Fruit fly (Drosophila melanogaster): ENCODE measurements around the gene Drsl1.

Drsl1 gene

dm6 chr3L:3334784-3335183 lies 804 bp downstream of the Drsl1 start, which contains the start of gene CG14969:
Gene CG14969 (minus strand): TSS chr3L:3334978.
- TF ChIP-seq Ets98B (GFP tag; IDR thresholded peaks at IDR 0.05) (no peak), rn (GFP tag; IDR thresholded peaks at IDR 0.05) (no peak), fd96Ca (GFP tag; IDR thresholded peaks at IDR 0.05) (no peak), CG14655 (GFP tag; optimal IDR thresholded peaks at IDR 0.05) (no peak), CG17806 (tag; optimal IDR thresholded peaks at IDR 0.05) (no peak), CG12605 (GFP tag; IDR thresholded peaks at IDR 0.05) (no peak), CG13204 (GFP tag; optimal IDR thresholded peaks at IDR 0.05) (no peak)

dm6 chr3L:3329763-3330162 lies 5.8 kb downstream of the Drsl1 start, which contains the start of gene CG14961:
Gene CG14961 (plus strand): TSS chr3L:3330063.
- TF ChIP-seq CG8301 (tag; optimal IDR thresholded peaks at IDR 0.05): no peak
- TF ChIP-seq rn (GFP tag; IDR thresholded peaks at IDR 0.05): no peak
- no peak for TF ChIP-seq CG13204 (GFP tag; optimal IDR thresholded peaks at IDR 0.05)
- TF ChIP-seq CG12605 (GFP tag; IDR thresholded peaks at IDR 0.05): no peak
- TF ChIP-seq CG32121 (GFP tag; IDR thresholded peaks at IDR 0.05): no peak
- no peak for TF ChIP-seq EcR (GFP tag; optimal IDR thresholded peaks at IDR 0.05)
- no peak for TF ChIP-seq Pif1A (GFP tag; optimal IDR thresholded peaks at IDR 0.05)
- TF ChIP-seq Pif1B (GFP tag; optimal IDR thresholded peaks at IDR 0.05): no peak
- no peak for TF ChIP-seq CG34367 (tag; optimal IDR thresholded peaks at IDR 0.05)
- TF ChIP-seq CG4496 (GFP tag; IDR thresholded peaks at IDR 0.05): no peak
- TF ChIP-seq Ets98B (GFP tag; IDR thresholded peaks at IDR 0.05): no peak
- no peak for TF ChIP-seq fd96Ca (GFP tag; IDR thresholded peaks at IDR 0.05)
- TF ChIP-seq D1 (tag; optimal IDR thresholded peaks at IDR 0.05): no peak
- TF ChIP-seq CG10348 (GFP tag; IDR thresholded peaks at IDR 0.05): no peak
- TF ChIP-seq CG14655 (GFP tag; optimal IDR thresholded peaks at IDR 0.05): no peak
- TF ChIP-seq CG9948 (tag; optimal IDR thresholded peaks at IDR 0.05): no peak
- TF ChIP-seq gl (tag; optimal IDR thresholded peaks at IDR 0.05): no peak

dm6 chr3L:3328771-3329170 lies 6.8 kb downstream of the Drsl1 start, which contains the start of gene Strip:
Gene Strip (minus strand): TSS chr3L:3328871.
- TF ChIP-seq fd96Ca (GFP tag; IDR thresholded peaks at IDR 0.05) (no peak), CG17806 (tag; optimal IDR thresholded peaks at IDR 0.05) (no peak), Pif1B (GFP tag; optimal IDR thresholded peaks at IDR 0.05) (no peak), CG13204 (GFP tag; optimal IDR thresholded peaks at IDR 0.05) (no peak), CG32121 (GFP tag; IDR thresholded peaks at IDR 0.05) (no peak), gl (tag; optimal IDR thresholded peaks at IDR 0.05) (no peak), CG8301 (tag; optimal IDR thresholded peaks at IDR 0.05) (no peak), EcR (GFP tag; optimal IDR thresholded peaks at IDR 0.05) (no peak), CG8159 (tag; optimal IDR thresholded peaks at IDR 0.05) (no peak), CG9948 (tag; optimal IDR thresholded peaks at IDR 0.05) (no peak), CG15710 (tag; optimal IDR thresholded peaks at IDR 0.05) (no peak), Pif1A (GFP tag; optimal IDR thresholded peaks at IDR 0.05) (no peak), D1 (tag; optimal IDR thresholded peaks at IDR 0.05) (no peak), CG34367 (tag; optimal IDR thresholded peaks at IDR 0.05) (no peak), Snoo (tag; optimal IDR thresholded peaks at IDR 0.05) (no peak), Ets98B (GFP tag; IDR thresholded peaks at IDR 0.05) (no peak), CG14655 (GFP tag; optimal IDR thresholded peaks at IDR 0.05) (no peak), CG12605 (GFP tag; IDR thresholded peaks at IDR 0.05) (no peak), CG10348 (GFP tag; IDR thresholded peaks at IDR 0.05) (no peak)

- TF ChIP-seq Ets98B (GFP tag; IDR thresholded peaks at IDR 0.05) (peak; percentile 38; the same call in 1 of the 2 replicates), Snoo (tag; optimal IDR thresholded peaks at IDR 0.05) (peak; percentile 4), Pif1B (GFP tag; optimal IDR thresholded peaks at IDR 0.05) (peak; percentile 17), CG32121 (GFP tag; IDR thresholded peaks at IDR 0.05) (no peak), Pif1A (GFP tag; optimal IDR thresholded peaks at IDR 0.05) (peak; percentile 40), CG34367 (tag; optimal IDR thresholded peaks at IDR 0.05) (peak; percentile 40), CG14655 (GFP tag; optimal IDR thresholded peaks at IDR 0.05) (no peak), CG8159 (tag; optimal IDR thresholded peaks at IDR 0.05) (no peak), rn (GFP tag; IDR thresholded peaks at IDR 0.05) (no peak), fd96Ca (GFP tag; IDR thresholded peaks at IDR 0.05) (no peak), CG8301 (tag; optimal IDR thresholded peaks at IDR 0.05) (peak; percentile 24), CG10348 (GFP tag; IDR thresholded peaks at IDR 0.05) (no peak), CG9948 (tag; optimal IDR thresholded peaks at IDR 0.05) (no peak), D1 (tag; optimal IDR thresholded peaks at IDR 0.05) (no peak), CG12605 (GFP tag; IDR thresholded peaks at IDR 0.05) (no peak; the same call in 1 of the 2 replicates), CG4496 (GFP tag; IDR thresholded peaks at IDR 0.05) (peak; percentile 48; the same call in 2 of the 3 replicates), CG13204 (GFP tag; optimal IDR thresholded peaks at IDR 0.05) (no peak), EcR (GFP tag; optimal IDR thresholded peaks at IDR 0.05) (no peak), gl (tag; optimal IDR thresholded peaks at IDR 0.05) (peak; percentile 67), CG17806 (tag; optimal IDR thresholded peaks at IDR 0.05) (no peak), CG15710 (tag; optimal IDR thresholded peaks at IDR 0.05) (no peak)
Measured at dm6 chr3L:3325925-3326903, 9.4 kb downstream of the Drsl1 start, which contains the start of gene Gtpx. Gene Gtpx (plus strand): TSS chr3L:3326265.

dm6 chr3L:3325597-3325924 lies 10.0 kb downstream of the Drsl1 start:
- TF ChIP-seq CG32121 (GFP tag; IDR thresholded peaks at IDR 0.05) (no peak), fd96Ca (GFP tag; IDR thresholded peaks at IDR 0.05) (no peak), CG17806 (tag; optimal IDR thresholded peaks at IDR 0.05) (no peak), EcR (GFP tag; optimal IDR thresholded peaks at IDR 0.05) (no peak), CG15710 (tag; optimal IDR thresholded peaks at IDR 0.05) (no peak), CG9948 (tag; optimal IDR thresholded peaks at IDR 0.05) (no peak), rn (GFP tag; IDR thresholded peaks at IDR 0.05) (no peak), Snoo (tag; optimal IDR thresholded peaks at IDR 0.05) (no peak)
